Worm (Caenorhabditis elegans): ENCODE results near the gene lec-11.
A peak's percentile ranks its signal among the peaks of the same experiment; 100 is the strongest.
"Not testable (repeated sequence)": the region's sequence is repeated elsewhere in the genome, so short reads cannot be mapped to it uniquely, and the experiment has no call there.

Gene lec-11

ce11 chrIV:6591010-6591746 is 1.2 kb upstream of the lec-11 start, which contains the start of the genes nspb-1 and nspb-2:
Gene nspb-1, minus strand, starts transcription at chrIV:6591110.
Gene nspb-2, plus strand, starts transcription at chrIV:6591696.
- not testable (repeated sequence) for TF ChIP-seq efl-3 (GFP tag; optimal IDR thresholded peaks at IDR 0.05); snu-23 (GFP tag; optimal IDR thresholded peaks at IDR 0.05); ceh-82 (tag; optimal IDR thresholded peaks at IDR 0.05)

- TF ChIP-seq lin-14 (GFP tag; optimal IDR thresholded peaks at IDR 0.05) (no peak), nhr-85 (tag) (no peak), ama-1 (optimal IDR thresholded peaks at IDR 0.05) (no peak), vab-15 (tag; optimal IDR thresholded peaks at IDR 0.05) (no peak), hpl-2 (GFP tag; optimal IDR thresholded peaks at IDR 0.05) (no peak), blmp-1 (tag; optimal IDR thresholded peaks at IDR 0.05) (no peak), sup-37 (GFP tag; optimal IDR thresholded peaks at IDR 0.05) (no peak), sox-4 (tag; optimal IDR thresholded peaks at IDR 0.05) (no peak), Y116A8C.19 (tag; optimal IDR thresholded peaks at IDR 0.05; ENCODE audit: borderline replicate concordance) (no peak), fkh-8 (tag; optimal IDR thresholded peaks at IDR 0.05) (no peak), C34B4.2 (tag; optimal IDR thresholded peaks at IDR 0.05) (no peak), tlp-1 (tag; optimal IDR thresholded peaks at IDR 0.05) (no peak), mdl-1 (tag; optimal IDR thresholded peaks at IDR 0.05) (no peak)
Measured at ce11 chrIV:6588080-6588613, 1.8 kb downstream of the lec-11 start.

- TF ChIP-seq lsy-2 (tag; optimal IDR thresholded peaks at IDR 0.05) (peak; percentile 87 to 93), unc-62 (GFP tag; optimal IDR thresholded peaks at IDR 0.05) (no peak), alr-1 (tag; optimal IDR thresholded peaks at IDR 0.05; ENCODE audit: borderline replicate concordance) (no peak), elt-3 (tag; optimal IDR thresholded peaks at IDR 0.05) (peak in 2 of 6 experiments; percentile 64 to 89), nhr-76 (tag; optimal IDR thresholded peaks at IDR 0.05) (no peak), nhr-77 (tag; optimal IDR thresholded peaks at IDR 0.05) (peak; percentile 77), elt-2 (tag; optimal IDR thresholded peaks at IDR 0.05) (peak; percentile 37), skn-1 (tag; optimal IDR thresholded peaks at IDR 0.05) (peak; percentile 90), vab-15 (tag; optimal IDR thresholded peaks at IDR 0.05) (peak; percentile 55), lir-3 (tag; optimal IDR thresholded peaks at IDR 0.05; ENCODE audit: poor library complexity) (peak; percentile 66), fkh-4 (tag; optimal IDR thresholded peaks at IDR 0.05; ENCODE audit: borderline replicate concordance) (no peak), pqm-1 (tag; optimal IDR thresholded peaks at IDR 0.05) (no peak), aha-1 (tag; optimal IDR thresholded peaks at IDR 0.05) (peak; percentile 13), mdl-1 (tag; optimal IDR thresholded peaks at IDR 0.05) (peak in 1 of 2 experiments; percentile 76), grh-1 (GFP tag; IDR thresholded peaks at IDR 0.05) (peak; percentile 74), sup-37 (GFP tag; optimal IDR thresholded peaks at IDR 0.05) (peak; percentile 7), sptf-1 (tag; optimal IDR thresholded peaks at IDR 0.05) (no peak), ztf-4 (tag; optimal IDR thresholded peaks at IDR 0.05) (peak; percentile 29), isw-1 (GFP tag; IDR thresholded peaks at IDR 0.05) (peak; percentile 88), snu-23 (GFP tag; optimal IDR thresholded peaks at IDR 0.05) (peak; percentile 91), nhr-28 (tag; optimal IDR thresholded peaks at IDR 0.05) (no peak), unc-130 (tag; optimal IDR thresholded peaks at IDR 0.05) (peak; percentile 90), lin-15B (tag; optimal IDR thresholded peaks at IDR 0.05) (peak; percentile 91), blmp-1 (tag; optimal IDR thresholded peaks at IDR 0.05) (peak; percentile 72), swsn-7 (tag; optimal IDR thresholded peaks at IDR 0.05) (peak; percentile 85), lin-13 (GFP tag; optimal IDR thresholded peaks at IDR 0.05) (peak; percentile 70), hlh-4 (tag; optimal IDR thresholded peaks at IDR 0.05) (no peak), C04F5.9 (tag; optimal IDR thresholded peaks at IDR 0.05) (peak; percentile 28), egl-13 (tag; optimal IDR thresholded peaks at IDR 0.05) (peak; percentile 56), C34B4.2 (tag; optimal IDR thresholded peaks at IDR 0.05) (no peak), nhr-47 (tag; optimal IDR thresholded peaks at IDR 0.05) (peak; percentile 88), snpc-4 (tag; optimal IDR thresholded peaks at IDR 0.05) (peak; percentile 67), ceh-8 (GFP tag; optimal IDR thresholded peaks at IDR 0.05) (no peak), C16A3.4 (tag; optimal IDR thresholded peaks at IDR 0.05) (peak; percentile 86), dsc-1 (tag; optimal IDR thresholded peaks at IDR 0.05) (peak; percentile 75), dpl-1 (GFP tag; optimal IDR thresholded peaks at IDR 0.05) (peak; percentile 79 to 86 (median 83))
Measured at ce11 chrIV:6585397-6585921, 4.5 kb downstream of the lec-11 start, which contains the start of the genes F38A5.2 and dnj-11. Gene F38A5.2, minus strand, starts transcription at chrIV:6585400. Gene dnj-11, plus strand, starts transcription at chrIV:6585871.
